Fruit fly (Drosophila melanogaster): Measurements from ENCODE around the gene CG9970.

Gene CG9970

dm6 chr3L:2916554-2916953, at the start of gene CG9970:
TSS of gene CG9970 (minus strand) at chr3L:2916654.
- no peak for TF ChIP-seq psq (optimal IDR thresholded peaks at IDR 0.05)
- TF ChIP-seq Myc (optimal IDR thresholded peaks at IDR 0.05) = no peak

- no peak for TF ChIP-seq psq (optimal IDR thresholded peaks at IDR 0.05)
- no peak for TF ChIP-seq Myc (optimal IDR thresholded peaks at IDR 0.05)
- no peak for TF ChIP-seq insv (optimal IDR thresholded peaks at IDR 0.05)
- no peak for TF ChIP-seq Sin3A (optimal IDR thresholded peaks at IDR 0.05)
- TF ChIP-seq ttk (optimal IDR thresholded peaks at IDR 0.05) = no peak
- TF ChIP-seq h (optimal IDR thresholded peaks at IDR 0.05) = no peak
Measured at dm6 chr3L:2960949-2961584, 44.6 kb upstream of the CG9970 start, which contains the start of the genes CG34025 and Or63a. TSS of gene CG34025 (minus strand) at chr3L:2961049. TSS of gene Or63a (plus strand) at chr3L:2961534.

dm6 chr3L:2951518-2951917, 35.1 kb upstream of the CG9970 start, which contains the start of gene CG32846:
TSS of gene CG32846 (minus strand) at chr3L:2951618.
- TF ChIP-seq insv (optimal IDR thresholded peaks at IDR 0.05) (no peak), Sin3A (optimal IDR thresholded peaks at IDR 0.05) (no peak), psq (optimal IDR thresholded peaks at IDR 0.05) (no peak), h (optimal IDR thresholded peaks at IDR 0.05) (no peak), Myc (optimal IDR thresholded peaks at IDR 0.05) (no peak), ttk (optimal IDR thresholded peaks at IDR 0.05) (no peak)

- TF ChIP-seq h (optimal IDR thresholded peaks at IDR 0.05) (no peak), psq (optimal IDR thresholded peaks at IDR 0.05) (no peak), ttk (optimal IDR thresholded peaks at IDR 0.05) (no peak), Myc (optimal IDR thresholded peaks at IDR 0.05) (no peak), insv (optimal IDR thresholded peaks at IDR 0.05) (no peak), Sin3A (optimal IDR thresholded peaks at IDR 0.05) (no peak)
Measured at dm6 chr3L:2923097-2923496, 6.6 kb upstream of the CG9970 start.

- TF ChIP-seq insv (optimal IDR thresholded peaks at IDR 0.05) (no peak), psq (optimal IDR thresholded peaks at IDR 0.05) (no peak), ttk (optimal IDR thresholded peaks at IDR 0.05) (no peak), h (optimal IDR thresholded peaks at IDR 0.05) (no peak), Sin3A (optimal IDR thresholded peaks at IDR 0.05) (no peak), Myc (optimal IDR thresholded peaks at IDR 0.05) (no peak)
Measured at dm6 chr3L:2918628-2919027, 2.2 kb upstream of the CG9970 start.

dm6 chr3L:2913291-2913690, 3.2 kb downstream of the CG9970 start:
- TF ChIP-seq psq (optimal IDR thresholded peaks at IDR 0.05) (no peak), h (optimal IDR thresholded peaks at IDR 0.05) (no peak), ttk (optimal IDR thresholded peaks at IDR 0.05) (no peak), Myc (optimal IDR thresholded peaks at IDR 0.05) (no peak), Sin3A (optimal IDR thresholded peaks at IDR 0.05) (no peak)

- TF ChIP-seq Myc (optimal IDR thresholded peaks at IDR 0.05) = no peak
- no peak for TF ChIP-seq psq (optimal IDR thresholded peaks at IDR 0.05)
- TF ChIP-seq ttk (optimal IDR thresholded peaks at IDR 0.05) = no peak
- no peak for TF ChIP-seq h (optimal IDR thresholded peaks at IDR 0.05)
- no peak for TF ChIP-seq Sin3A (optimal IDR thresholded peaks at IDR 0.05)
- TF ChIP-seq insv (optimal IDR thresholded peaks at IDR 0.05) = no peak
Measured at dm6 chr3L:2909523-2910042, 6.9 kb downstream of the CG9970 start.

- no peak for TF ChIP-seq Myc (optimal IDR thresholded peaks at IDR 0.05)
- no peak for TF ChIP-seq Sin3A (optimal IDR thresholded peaks at IDR 0.05)
Measured at dm6 chr3L:2906404-2906803, 10.1 kb downstream of the CG9970 start.

- TF ChIP-seq Myc (optimal IDR thresholded peaks at IDR 0.05) = no peak
- TF ChIP-seq Sin3A (optimal IDR thresholded peaks at IDR 0.05) = no peak
- TF ChIP-seq ttk (optimal IDR thresholded peaks at IDR 0.05) = no peak
- no peak for TF ChIP-seq psq (optimal IDR thresholded peaks at IDR 0.05)
- no peak for TF ChIP-seq insv (optimal IDR thresholded peaks at IDR 0.05)
- no peak for TF ChIP-seq h (optimal IDR thresholded peaks at IDR 0.05)
Measured at dm6 chr3L:2896371-2896958, 20.0 kb downstream of the CG9970 start.

- no peak for TF ChIP-seq ttk (optimal IDR thresholded peaks at IDR 0.05)
- TF ChIP-seq insv (optimal IDR thresholded peaks at IDR 0.05) = no peak
- no peak for TF ChIP-seq psq (optimal IDR thresholded peaks at IDR 0.05)
- no peak for TF ChIP-seq Myc (optimal IDR thresholded peaks at IDR 0.05)
- no peak for TF ChIP-seq h (optimal IDR thresholded peaks at IDR 0.05)
- no peak for TF ChIP-seq Sin3A (optimal IDR thresholded peaks at IDR 0.05)
Measured at dm6 chr3L:2894750-2895149, 21.7 kb downstream of the CG9970 start, which contains the start of gene Shab. TSS of gene Shab (plus strand) at chr3L:2895017.

dm6 chr3L:2893846-2894511, 22.5 kb downstream of the CG9970 start:
- TF ChIP-seq h (optimal IDR thresholded peaks at IDR 0.05) (no peak), Myc (optimal IDR thresholded peaks at IDR 0.05) (no peak), insv (optimal IDR thresholded peaks at IDR 0.05) (no peak), psq (optimal IDR thresholded peaks at IDR 0.05) (no peak), ttk (optimal IDR thresholded peaks at IDR 0.05) (no peak), Sin3A (optimal IDR thresholded peaks at IDR 0.05) (no peak)

- no peak for TF ChIP-seq Myc (optimal IDR thresholded peaks at IDR 0.05)
- TF ChIP-seq psq (optimal IDR thresholded peaks at IDR 0.05) = no peak
- no peak for TF ChIP-seq Sin3A (optimal IDR thresholded peaks at IDR 0.05)
- no peak for TF ChIP-seq ttk (optimal IDR thresholded peaks at IDR 0.05)
- no peak for TF ChIP-seq h (optimal IDR thresholded peaks at IDR 0.05)
- no peak for TF ChIP-seq insv (optimal IDR thresholded peaks at IDR 0.05)
Measured at dm6 chr3L:2892105-2892504, 24.3 kb downstream of the CG9970 start, which contains the start of gene spz5. TSS of gene spz5 (minus strand) at chr3L:2892166.
